Worm (Caenorhabditis elegans): ENCODE results near the gene C33F10.14.

The C33F10.14 gene

DNA sequence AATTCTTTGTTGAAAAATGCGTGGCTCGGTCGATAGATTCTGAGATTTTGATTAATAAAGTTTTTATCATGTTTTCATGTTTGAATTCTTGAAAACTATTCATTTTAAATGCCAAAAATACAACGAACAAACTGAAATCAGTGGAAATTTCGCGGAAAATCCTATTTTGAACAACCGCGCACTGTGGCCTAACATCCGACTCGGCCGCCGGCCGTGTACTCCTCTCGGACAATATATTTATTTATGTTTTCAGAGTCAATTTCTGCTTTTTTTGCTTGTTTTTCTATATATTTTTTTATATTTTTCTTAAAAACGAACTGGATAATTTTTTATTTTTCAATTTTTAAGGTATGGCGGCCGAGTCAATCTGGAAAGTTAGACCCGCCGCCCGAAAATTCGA is 5.9 kb upstream of the C33F10.14 start, which contains the start of gene F26G1.1 (continued):
- TF ChIP-seq sdc-2 (tag; optimal IDR thresholded peaks at IDR 0.05) (peak; percentile 48), lim-6 (tag; optimal IDR thresholded peaks at IDR 0.05) (peak; percentile 50), ceh-24 (tag; optimal IDR thresholded peaks at IDR 0.05) (no peak), nfya-1 (tag; optimal IDR thresholded peaks at IDR 0.05) (no peak), K02D7.2 (tag; optimal IDR thresholded peaks at IDR 0.05) (no peak), sox-4 (tag; optimal IDR thresholded peaks at IDR 0.05) (no peak), dve-1 (tag; optimal IDR thresholded peaks at IDR 0.05) (no peak), tbx-2 (tag; optimal IDR thresholded peaks at IDR 0.05) (peak; percentile 92), unc-86 (tag; optimal IDR thresholded peaks at IDR 0.05) (no peak), ceh-48 (tag; optimal IDR thresholded peaks at IDR 0.05) (no peak), unc-3 (GFP tag; conservative IDR thresholded peaks at IDR 0.05) (no peak), unc-3 (tag; optimal IDR thresholded peaks at IDR 0.05) (no peak), nhr-11 (tag; optimal IDR thresholded peaks at IDR 0.05) (no peak), hlh-15 (tag; optimal IDR thresholded peaks at IDR 0.05) (no peak), elt-4 (tag; optimal IDR thresholded peaks at IDR 0.05) (no peak), nhr-232 (tag; optimal IDR thresholded peaks at IDR 0.05) (no peak)

ce11 chrII:4793320-4793719 is 3.9 kb upstream of the C33F10.14 start:
- TF ChIP-seq Y22D7AL.16 (tag; optimal IDR thresholded peaks at IDR 0.05): no peak
- TF ChIP-seq ceh-2 (tag; optimal IDR thresholded peaks at IDR 0.05): no peak
- TF ChIP-seq ceh-19 (GFP tag; optimal IDR thresholded peaks at IDR 0.05): no peak
- no peak for TF ChIP-seq pha-4 (tag; optimal IDR thresholded peaks at IDR 0.05)
- no peak for TF ChIP-seq nhr-232 (tag; optimal IDR thresholded peaks at IDR 0.05)
- no peak for TF ChIP-seq ztf-16 (tag; optimal IDR thresholded peaks at IDR 0.05)
- no peak for TF ChIP-seq ahr-1 (tag; optimal IDR thresholded peaks at IDR 0.05)
- TF ChIP-seq K09A11.1 (tag; optimal IDR thresholded peaks at IDR 0.05; ENCODE audit: insufficient read depth): no peak
- no peak for TF ChIP-seq ceh-6 (GFP tag; optimal IDR thresholded peaks at IDR 0.05)
- TF ChIP-seq ceh-31 (tag; optimal IDR thresholded peaks at IDR 0.05): no peak
- no peak for TF ChIP-seq madf-2 (tag; optimal IDR thresholded peaks at IDR 0.05)
- TF ChIP-seq ets-4 (tag; optimal IDR thresholded peaks at IDR 0.05): no peak
- TF ChIP-seq fkh-10 (GFP tag; optimal IDR thresholded peaks at IDR 0.05): no peak
- no peak for TF ChIP-seq hlh-13 (GFP tag; optimal IDR thresholded peaks at IDR 0.05)
- TF ChIP-seq ceh-14 (tag; optimal IDR thresholded peaks at IDR 0.05): no peak
- TF ChIP-seq pqm-1 (tag; optimal IDR thresholded peaks at IDR 0.05): no peak
- no peak for TF ChIP-seq unc-42 (tag; optimal IDR thresholded peaks at IDR 0.05)
- no peak for TF ChIP-seq ttx-3 (tag; optimal IDR thresholded peaks at IDR 0.05)
- TF ChIP-seq ceh-48 (tag; optimal IDR thresholded peaks at IDR 0.05): no peak

- no peak for TF ChIP-seq F13H6.1 (tag; optimal IDR thresholded peaks at IDR 0.05)
- no peak for TF ChIP-seq ets-4 (tag; optimal IDR thresholded peaks at IDR 0.05)
- TF ChIP-seq npax-4 (tag; optimal IDR thresholded peaks at IDR 0.05): no peak
- TF ChIP-seq tbx-7 (tag; optimal IDR thresholded peaks at IDR 0.05): no peak
- TF ChIP-seq T23F11.4 (GFP tag; optimal IDR thresholded peaks at IDR 0.05): no peak
- no peak for TF ChIP-seq zip-5 (tag; optimal IDR thresholded peaks at IDR 0.05)
- no peak for TF ChIP-seq unc-55 (GFP tag; optimal IDR thresholded peaks at IDR 0.05)
- no peak for TF ChIP-seq elt-4 (tag; optimal IDR thresholded peaks at IDR 0.05)
- no peak for TF ChIP-seq Y22D7AL.16 (tag; optimal IDR thresholded peaks at IDR 0.05)
- no peak for TF ChIP-seq pha-4 (tag; optimal IDR thresholded peaks at IDR 0.05)
- TF ChIP-seq ztf-16 (tag; optimal IDR thresholded peaks at IDR 0.05): no peak
- TF ChIP-seq elt-2 (tag; optimal IDR thresholded peaks at IDR 0.05): no peak
These were observed 1.7 kb upstream of the C33F10.14 start, which contains the start of gene C33F10.4 for ce11 chrII:4795461-4795860. C33F10.4 (plus strand) TSS chrII:4795761.

All from whole organism, late embryonic.